Worm (Caenorhabditis elegans) whole organism, L4 larva: ENCODE measurements around the gene BE0003N10.1.

ENCODE experiments used
- R02D3.7 ChIP-seq: fragments of 150-350 bp; sonication (generic microtip); optimal IDR thresholded peaks from 3 replicates; lab custom pipeline; 2014; ENCODE audit warnings: missing biosample characterization, missing genetic modification characterization
- T20F7.1 ChIP-seq: fragments of 200-800 bp; sonication (Bioruptor generic); optimal IDR thresholded peaks from 2 replicates; lab custom pipeline; 2018; ENCODE audit warnings: mild to moderate bottlenecking, missing genetic modification characterization, missing compliant biosample characterization
- dmd-8 ChIP-seq: fragments of 200-800 bp; sonication (Bioruptor generic); IDR thresholded peaks from 2 replicates; pipeline ENCODE4 v1.3.6; 2022; ENCODE audit warnings: missing genetic modification characterization, missing compliant biosample characterization
- fkh-10 ChIP-seq: fragments of 150-350 bp; optimal IDR thresholded peaks from 2 replicates; lab custom pipeline; 2014; ENCODE audit warnings: missing biosample characterization, missing genetic modification reagents, missing genetic modification characterization
- jun-1 ChIP-seq: fragments of 150-350 bp; optimal IDR thresholded peaks from 2 replicates; lab custom pipeline; 2014; ENCODE audit warnings: missing biosample characterization, missing genetic modification reagents, missing genetic modification characterization
- mdl-1 ChIP-seq, 2 experiments: fragments of 150-350 bp in 1 of 2; sonication (generic microtip) in 1 of 2; optimal IDR thresholded peaks; 2 replicates each; lab custom pipeline; 2014 to 2017; ENCODE audit warnings: missing biosample characterization in 2 of 2, missing genetic modification characterization in 2 of 2
- nhr-11 ChIP-seq: fragments of 150-350 bp; optimal IDR thresholded peaks from 2 replicates; lab custom pipeline; 2014; ENCODE audit warnings: missing biosample characterization, missing genetic modification characterization
- pha-4 ChIP-seq, 2 experiments: fragments of 150-350 bp in 1 of 2; fragments of 200-800 bp in 1 of 2; sonication (Bioruptor generic) in 1 of 2; IDR thresholded peaks in 1 of 2; optimal IDR thresholded peaks in 1 of 2; 2 replicates each; pipeline versions ENCODE4 v1.3.6 to Lab custom; 2014 to 2022; ENCODE audit warnings: missing genetic modification characterization in 2 of 2, missing genetic modification reagents in 2 of 2, missing biosample characterization in 1 of 2, missing compliant biosample characterization in 1 of 2
- unc-62 ChIP-seq, 3 experiments: fragments of 150-350 bp in 1 of 3; sonication (generic microtip); optimal IDR thresholded peaks in 2 of 3; peaks in 1 of 3; 1 replicate in 1 of 3; 2 replicates in 2 of 3; lab custom pipeline; 2014 to 2017; ENCODE audit warnings: missing biosample characterization in 3 of 3, missing genetic modification characterization in 3 of 3, missing genetic modification reagents in 3 of 3, missing genotype in 1 of 3

DNA sequence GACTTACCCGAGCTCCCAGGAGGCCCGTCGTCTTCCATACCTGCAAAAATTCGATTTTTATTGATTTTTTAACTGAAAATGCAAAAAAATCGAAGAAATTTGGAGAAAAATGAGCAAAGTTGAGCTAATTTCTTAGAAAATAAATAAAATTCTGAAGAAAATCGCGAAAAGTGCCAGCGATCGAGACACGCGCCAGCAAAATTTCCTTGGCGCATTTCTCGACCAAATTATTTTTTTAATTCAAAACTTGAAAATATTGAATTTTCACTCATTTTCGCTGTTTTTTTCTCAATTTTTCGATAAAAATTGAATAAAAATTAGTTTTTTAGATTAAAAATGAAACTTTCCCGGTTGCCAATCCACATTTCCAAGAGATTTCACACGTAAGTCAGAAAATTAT, at the start of gene BE0003N10.1, which contains the start of gene chin-1:
- TF ChIP-seq jun-1 (no peak), T20F7.1 (GFP tag; lab: Kevin White, UChicago) (no peak), nhr-11 (tag; lab: Kevin White, UChicago) (no peak), pha-4 (GFP tag; IDR thresholded peaks at IDR 0.05; lab: Robert Waterston, UW) (no peak), pha-4 (tag; optimal IDR thresholded peaks at IDR 0.05; lab: Kevin White, UChicago) (no peak), dmd-8 (no peak), unc-62 (GFP tag; optimal IDR thresholded peaks at IDR 0.05 in 1 of 2; lab: Kevin White, UChicago) (no peak), unc-62 (tag; optimal IDR thresholded peaks at IDR 0.05; lab: Kevin White, UChicago) (no peak), mdl-1 (tag; optimal IDR thresholded peaks at IDR 0.05; lab: Kevin White, UChicago) (no peak), fkh-10 (GFP tag; lab: Kevin White, UChicago) (peak; percentile 5), R02D3.7 (tag; lab: Kevin White, UChicago) (no peak)
